Worm (Caenorhabditis elegans): ENCODE data around the gene plr-1.

Gene plr-1

DNA sequence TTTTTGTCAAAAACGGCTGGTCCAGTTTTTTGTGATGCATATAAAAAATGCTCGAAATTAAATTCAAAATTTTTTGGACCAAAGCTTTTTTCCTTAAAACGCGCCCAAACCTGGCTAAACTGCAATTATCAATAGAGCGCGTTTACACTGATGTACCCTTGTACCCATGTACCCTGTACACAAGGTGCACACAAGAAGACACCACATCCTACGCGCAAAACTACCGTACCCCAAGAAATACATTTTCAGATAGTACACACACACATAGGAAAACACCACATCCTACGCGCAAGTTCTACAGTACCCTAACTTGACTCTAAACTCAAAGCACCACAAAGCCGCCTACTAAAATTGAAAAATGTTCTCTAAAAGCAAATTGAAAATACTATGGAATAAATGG is 14.7 kb downstream of the plr-1 start:
- TF ChIP-seq nhr-237 (tag; optimal IDR thresholded peaks at IDR 0.05) (no peak), lsy-2 (tag; optimal IDR thresholded peaks at IDR 0.05) (peak; percentile 28), blmp-1 (tag; optimal IDR thresholded peaks at IDR 0.05) (no peak), ceh-43 (GFP tag; optimal IDR thresholded peaks at IDR 0.05) (no peak), unc-62 (GFP tag; optimal IDR thresholded peaks at IDR 0.05) (no peak), nhr-76 (tag; optimal IDR thresholded peaks at IDR 0.05) (no peak)

DNA sequence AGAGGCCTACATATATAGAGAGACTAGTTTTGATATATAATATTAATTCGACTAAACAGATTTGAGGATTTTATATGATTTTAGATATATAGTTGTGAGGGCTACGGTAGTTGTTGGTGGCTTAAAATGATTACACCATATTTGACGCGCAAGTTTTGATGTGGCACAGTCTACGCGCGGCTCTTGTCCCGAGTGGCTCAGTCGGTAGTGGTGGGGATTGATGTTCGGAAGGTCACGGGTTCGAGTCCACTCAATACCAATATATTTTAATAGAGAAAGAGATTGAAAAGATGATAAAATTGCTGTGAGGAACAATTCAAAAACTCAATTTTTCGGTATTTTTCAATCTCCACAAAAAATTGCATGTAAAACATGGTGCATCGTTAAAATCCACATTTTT is 16.2 kb downstream of the plr-1 start:
- TF ChIP-seq ceh-39 (tag; optimal IDR thresholded peaks at IDR 0.05): no peak
- TF ChIP-seq drap-1 (GFP tag; optimal IDR thresholded peaks at IDR 0.05): no peak
- no peak for TF ChIP-seq flh-1 (GFP tag; optimal IDR thresholded peaks at IDR 0.05)
- no peak for TF ChIP-seq lsy-2 (tag; optimal IDR thresholded peaks at IDR 0.05)
- TF ChIP-seq zip-8 (tag; optimal IDR thresholded peaks at IDR 0.05): no peak
- TF ChIP-seq mab-5 (tag; optimal IDR thresholded peaks at IDR 0.05): no peak
- no peak for TF ChIP-seq lin-13 (tag; optimal IDR thresholded peaks at IDR 0.05)
- TF ChIP-seq M03D4.4 (tag; optimal IDR thresholded peaks at IDR 0.05): no peak
- no peak for TF ChIP-seq sem-2 (GFP tag; optimal IDR thresholded peaks at IDR 0.05)
- no peak for TF ChIP-seq unc-120 (tag; optimal IDR thresholded peaks at IDR 0.05; ENCODE audit: poor library complexity, severe bottlenecking)
- TF ChIP-seq snpc-4 (tag; optimal IDR thresholded peaks at IDR 0.05): no peak
- no peak for TF ChIP-seq blmp-1 (tag; optimal IDR thresholded peaks at IDR 0.05)
- no peak for TF ChIP-seq ces-1 (GFP tag; optimal IDR thresholded peaks at IDR 0.05)
- no peak for TF ChIP-seq pha-4 (tag; optimal IDR thresholded peaks at IDR 0.05)

DNA sequence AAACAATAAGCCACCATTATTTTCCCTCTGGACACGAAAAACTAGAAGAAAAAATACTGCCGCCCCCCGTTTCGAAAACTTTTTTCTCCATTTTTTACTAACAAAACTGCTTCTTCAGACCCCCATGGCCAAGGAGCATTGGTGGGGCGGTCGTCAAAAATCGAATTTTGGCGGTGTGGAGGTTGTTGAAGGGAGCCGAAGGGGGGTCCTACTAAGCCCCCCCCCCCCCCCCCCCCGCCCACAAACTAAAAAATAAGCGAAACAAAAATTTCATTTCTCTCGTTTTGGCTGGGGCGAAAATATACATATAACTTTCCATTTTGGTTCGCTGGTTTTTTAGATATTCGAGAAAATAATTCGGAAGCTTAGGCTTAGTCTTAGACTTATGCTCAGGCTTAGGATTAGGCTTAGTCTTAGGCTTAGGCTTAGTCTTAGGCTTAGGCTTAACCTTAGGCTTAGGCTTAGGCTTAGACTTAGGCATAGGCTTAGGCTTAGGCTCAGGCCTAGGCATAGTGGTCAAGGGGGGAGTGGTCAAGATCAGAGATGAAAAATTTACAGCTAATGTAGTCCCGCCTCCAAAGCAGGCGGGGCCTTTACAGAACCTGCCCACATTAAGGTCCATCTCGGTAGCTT is 18.1 kb downstream of the plr-1 start:
- TF ChIP-seq ceh-39 (tag; optimal IDR thresholded peaks at IDR 0.05) (no peak), unc-62 (GFP tag; optimal IDR thresholded peaks at IDR 0.05) (no peak), ces-1 (GFP tag; optimal IDR thresholded peaks at IDR 0.05) (no peak), ztf-11 (tag; optimal IDR thresholded peaks at IDR 0.05) (no peak), pha-4 (tag; optimal IDR thresholded peaks at IDR 0.05) (no peak), nhr-237 (tag; optimal IDR thresholded peaks at IDR 0.05) (no peak), nhr-76 (tag; optimal IDR thresholded peaks at IDR 0.05) (no peak), nhr-28 (tag; optimal IDR thresholded peaks at IDR 0.05) (no peak), lsy-2 (tag; optimal IDR thresholded peaks at IDR 0.05) (no peak), nhr-12 (tag; optimal IDR thresholded peaks at IDR 0.05) (no peak), sptf-1 (tag; optimal IDR thresholded peaks at IDR 0.05) (no peak), unc-39 (tag; optimal IDR thresholded peaks at IDR 0.05) (no peak), ceh-43 (GFP tag; optimal IDR thresholded peaks at IDR 0.05) (no peak), snpc-4 (tag; optimal IDR thresholded peaks at IDR 0.05) (no peak), mab-5 (tag; optimal IDR thresholded peaks at IDR 0.05) (no peak), mls-2 (tag; optimal IDR thresholded peaks at IDR 0.05) (no peak), cnd-1 (tag; optimal IDR thresholded peaks at IDR 0.05) (no peak), lin-32 (GFP tag; optimal IDR thresholded peaks at IDR 0.05) (no peak), bed-3 (GFP tag; optimal IDR thresholded peaks at IDR 0.05) (no peak), drap-1 (GFP tag; optimal IDR thresholded peaks at IDR 0.05) (no peak)

DNA sequence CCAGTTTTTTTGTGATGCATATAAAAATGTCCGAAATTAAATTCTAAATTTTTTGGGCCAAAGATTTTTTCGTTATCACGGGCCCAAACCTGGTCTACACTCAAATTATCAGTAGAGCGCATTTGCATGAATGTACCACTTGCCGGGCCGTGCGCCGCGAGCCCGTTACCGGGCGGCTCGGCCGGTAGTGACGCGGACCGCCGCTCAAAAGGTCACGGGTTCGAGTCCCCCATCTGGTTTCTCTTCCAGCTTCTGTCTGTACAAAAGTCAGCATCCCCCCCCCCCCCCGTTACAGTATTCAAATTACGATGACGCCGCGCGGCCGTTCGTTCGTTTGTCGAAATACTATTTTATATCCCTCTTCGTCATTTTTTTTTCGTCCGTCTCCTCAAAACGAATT is 20.6 kb downstream of the plr-1 start:
- no peak for TF ChIP-seq nhr-76 (tag; optimal IDR thresholded peaks at IDR 0.05)
- TF ChIP-seq flh-1 (GFP tag; optimal IDR thresholded peaks at IDR 0.05): no peak
- no peak for TF ChIP-seq ceh-39 (tag; optimal IDR thresholded peaks at IDR 0.05)
- TF ChIP-seq nhr-12 (tag; optimal IDR thresholded peaks at IDR 0.05): no peak
- TF ChIP-seq mls-2 (tag; optimal IDR thresholded peaks at IDR 0.05): no peak
- TF ChIP-seq ham-2 (GFP tag; optimal IDR thresholded peaks at IDR 0.05): no peak
- TF ChIP-seq nhr-237 (tag; optimal IDR thresholded peaks at IDR 0.05): no peak
- TF ChIP-seq unc-39 (tag; optimal IDR thresholded peaks at IDR 0.05): no peak
- TF ChIP-seq mep-1 (tag; optimal IDR thresholded peaks at IDR 0.05): no peak
- TF ChIP-seq blmp-1 (tag; optimal IDR thresholded peaks at IDR 0.05): no peak
- no peak for TF ChIP-seq drap-1 (GFP tag; optimal IDR thresholded peaks at IDR 0.05)
- TF ChIP-seq lsy-2 (tag; optimal IDR thresholded peaks at IDR 0.05): no peak
- no peak for TF ChIP-seq ztf-11 (tag; optimal IDR thresholded peaks at IDR 0.05)

DNA sequence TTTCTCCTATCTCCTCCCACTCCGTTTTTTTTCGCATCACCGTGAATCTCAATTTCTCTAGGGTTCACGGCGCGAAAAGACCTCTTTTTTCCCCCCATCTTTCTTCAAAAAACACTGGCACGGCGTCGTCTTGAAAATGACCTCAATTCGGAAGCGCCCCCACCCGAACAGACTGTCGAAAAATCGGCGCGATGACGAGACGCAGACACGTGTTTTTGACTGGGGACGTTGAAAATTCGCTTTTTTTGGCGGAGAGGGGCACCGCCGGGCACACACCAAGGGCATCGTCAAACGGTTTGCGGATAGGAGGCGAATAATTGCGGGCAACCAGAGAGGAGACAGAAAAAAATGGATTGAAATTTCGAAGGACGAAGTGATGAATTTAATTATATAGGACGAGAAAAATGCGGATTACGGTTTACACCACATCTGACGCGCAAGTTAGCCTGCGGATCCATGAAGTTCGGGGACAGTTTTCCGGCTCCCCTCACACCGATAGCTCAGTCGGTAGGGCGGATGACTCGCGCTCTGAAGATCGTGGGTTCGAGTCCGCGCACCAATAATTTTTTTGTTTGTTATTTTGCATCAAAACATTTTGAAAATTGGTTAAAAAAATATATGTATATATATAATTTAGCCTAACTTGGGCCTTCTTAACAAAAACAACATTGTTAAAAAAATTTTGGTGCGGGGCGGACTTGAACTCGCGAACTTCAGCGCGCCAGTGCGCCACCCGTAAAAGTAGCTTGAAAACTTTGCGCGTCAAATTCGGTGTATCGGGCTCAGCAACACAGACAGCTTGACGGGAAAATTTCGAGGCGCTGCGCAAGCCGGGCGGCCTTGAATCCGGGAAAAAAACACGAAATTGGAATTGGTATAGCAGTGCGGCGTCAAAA is 22.0 kb downstream of the plr-1 start:
- TF ChIP-seq nhr-76 (tag; optimal IDR thresholded peaks at IDR 0.05) (no peak), ceh-43 (GFP tag; optimal IDR thresholded peaks at IDR 0.05) (no peak), ces-1 (GFP tag; optimal IDR thresholded peaks at IDR 0.05) (no peak), blmp-1 (tag; optimal IDR thresholded peaks at IDR 0.05) (no peak), elt-3 (tag; optimal IDR thresholded peaks at IDR 0.05) (no peak), snpc-4 (tag; optimal IDR thresholded peaks at IDR 0.05) (no peak)
